Fruit fly (Drosophila melanogaster) whole organism, embryonic: ENCODE results near the gene CG6788.
A peak's percentile ranks its signal among the peaks of the same experiment; 100 is the strongest.

Source experiments
- CG10274 ChIP-seq: fragments of 200-800 bp; sonication (Bioruptor generic); optimal IDR thresholded peaks from 3 replicates; lab custom pipeline; 2017; ENCODE audit warnings: missing biosample characterization, mild to moderate bottlenecking, missing genetic modification characterization
- CG10431 ChIP-seq: fragments of 200-800 bp; sonication (Bioruptor generic); optimal IDR thresholded peaks from 3 replicates; lab custom pipeline; 2018; ENCODE audit warnings: missing biosample characterization, mild to moderate bottlenecking, missing genetic modification characterization
- CG10959 ChIP-seq: fragments of 200-800 bp; sonication (Bioruptor generic); IDR thresholded peaks from 2 replicates; pipeline ENCODE4 v1.3.6; 2022; ENCODE audit warnings: missing biosample characterization, missing genetic modification characterization
- CG12071 ChIP-seq: fragments of 200-800 bp; sonication (Bioruptor generic); optimal IDR thresholded peaks from 3 replicates; lab custom pipeline; 2018; ENCODE audit warnings: missing biosample characterization, mild to moderate bottlenecking, missing genetic modification characterization
- CG12299 ChIP-seq: fragments of 200-800 bp; sonication (Bioruptor generic); optimal IDR thresholded peaks from 2 replicates; lab custom pipeline; 2018; ENCODE audit warnings: missing biosample characterization, mild to moderate bottlenecking, missing genetic modification characterization
- CG13775 ChIP-seq: fragments of 200-800 bp; sonication (Bioruptor generic); optimal IDR thresholded peaks from 3 replicates; lab custom pipeline; 2017; ENCODE audit warnings: missing biosample characterization, mild to moderate bottlenecking, missing genetic modification characterization
- CG13894 ChIP-seq: fragments of 200-800 bp; sonication (Bioruptor generic); optimal IDR thresholded peaks from 3 replicates; lab custom pipeline; 2018; ENCODE audit warnings: missing biosample characterization, mild to moderate bottlenecking, missing genetic modification characterization, moderate library complexity
- CG15011 ChIP-seq: fragments of 200-800 bp; sonication (Bioruptor generic); optimal IDR thresholded peaks from 3 replicates; lab custom pipeline; 2018; ENCODE audit warnings: missing biosample characterization, mild to moderate bottlenecking, missing genetic modification characterization
- CG15696 ChIP-seq: fragments of 200-800 bp; sonication (Bioruptor generic); optimal IDR thresholded peaks from 2 replicates; lab custom pipeline; 2019; ENCODE audit warnings: missing biosample characterization, mild to moderate bottlenecking, missing genetic modification characterization, moderate library complexity
- CG1603 ChIP-seq: fragments of 200-800 bp; sonication (Bioruptor generic); optimal IDR thresholded peaks from 2 replicates; lab custom pipeline; 2019; ENCODE audit warnings: missing biosample characterization, mild to moderate bottlenecking, missing genetic modification characterization, moderate library complexity
- CG17359 ChIP-seq: fragments of 200-800 bp; sonication (Bioruptor generic); optimal IDR thresholded peaks from 3 replicates; lab custom pipeline; 2018; ENCODE audit warnings: missing biosample characterization, mild to moderate bottlenecking, missing genetic modification characterization, moderate library complexity
- CG17385 ChIP-seq: fragments of 200-800 bp; sonication (Bioruptor generic); optimal IDR thresholded peaks from 3 replicates; lab custom pipeline; 2018; ENCODE audit warnings: missing biosample characterization, mild to moderate bottlenecking, missing genetic modification characterization
- CG17802 ChIP-seq: fragments of 200-800 bp; sonication (Bioruptor generic); optimal IDR thresholded peaks from 2 replicates; lab custom pipeline; 2018; ENCODE audit warnings: missing biosample characterization, mild to moderate bottlenecking, missing genetic modification characterization, moderate library complexity
- CG1832 ChIP-seq: fragments of 200-800 bp; sonication (Bioruptor generic); optimal IDR thresholded peaks from 2 replicates; lab custom pipeline; 2017; ENCODE audit warnings: missing biosample characterization, mild to moderate bottlenecking, missing genetic modification characterization, inconsistent platforms
- CG2129 ChIP-seq: fragments of 200-800 bp; sonication (Bioruptor generic); IDR thresholded peaks from 2 replicates; pipeline ENCODE4 v1.3.6; 2022; ENCODE audit warnings: missing biosample characterization, missing genetic modification characterization; ENCODE audit not compliant: partially characterized antibody
- CG2875 ChIP-seq: fragments of 200-800 bp; sonication (Bioruptor generic); optimal IDR thresholded peaks from 2 replicates; lab custom pipeline; 2017; ENCODE audit warnings: missing biosample characterization, mild to moderate bottlenecking, missing genetic modification characterization, missing genetic modification reagents
- CG3995 ChIP-seq: fragments of 200-800 bp; sonication (Bioruptor generic); optimal IDR thresholded peaks from 3 replicates; lab custom pipeline; 2016; ENCODE audit warnings: missing biosample characterization, missing genetic modification characterization
- CG43689 ChIP-seq: fragments of 200-800 bp; sonication (Bioruptor generic); IDR thresholded peaks from 2 replicates; pipeline ENCODE4 v1.3.6; 2022; ENCODE audit warnings: missing biosample characterization, missing genetic modification characterization
- CG5180 ChIP-seq: fragments of 200-800 bp; sonication (Bioruptor generic); optimal IDR thresholded peaks from 3 replicates; lab custom pipeline; 2017; ENCODE audit warnings: missing biosample characterization, missing genetic modification characterization, mild to moderate bottlenecking, moderate library complexity, missing genetic modification reagents
- CG6654 ChIP-seq: fragments of 200-800 bp; sonication (Bioruptor generic); optimal IDR thresholded peaks from 2 replicates; lab custom pipeline; 2017; ENCODE audit warnings: missing biosample characterization, mild to moderate bottlenecking, missing genetic modification characterization
- Ets97D ChIP-seq: fragments of 200-800 bp; sonication (Bioruptor generic); optimal IDR thresholded peaks from 3 replicates; lab custom pipeline; 2016; ENCODE audit warnings: missing biosample characterization, missing genetic modification characterization
- Gug ChIP-seq: fragments of 200-800 bp; sonication (Bioruptor generic); IDR thresholded peaks from 4 replicates; pipeline ENCODE4 v1.3.6; 2022; ENCODE audit warnings: missing biosample characterization, missing genetic modification characterization
- MESR4 ChIP-seq: fragments of 200-800 bp; sonication (Bioruptor generic); optimal IDR thresholded peaks from 2 replicates; lab custom pipeline; 2018; ENCODE audit warnings: missing biosample characterization, mild to moderate bottlenecking, missing genetic modification characterization, moderate library complexity
- MTF-1 ChIP-seq: fragments of 200-800 bp; sonication (Bioruptor generic); optimal IDR thresholded peaks from 2 replicates; lab custom pipeline; 2018; ENCODE audit warnings: missing biosample characterization, mild to moderate bottlenecking, missing genetic modification characterization, borderline replicate concordance
- Nf-YB ChIP-seq: fragments of 200-800 bp; sonication (Bioruptor generic); optimal IDR thresholded peaks from 3 replicates; lab custom pipeline; 2019; ENCODE audit warnings: missing biosample characterization, mild to moderate bottlenecking, missing genetic modification characterization, moderate library complexity
- Side ChIP-seq: fragments of 200-800 bp; sonication (Bioruptor generic); optimal IDR thresholded peaks from 2 replicates; lab custom pipeline; 2016; ENCODE audit warnings: missing biosample characterization, missing genetic modification characterization
- Sox102F ChIP-seq: fragments of 200-800 bp; sonication (Bioruptor generic); optimal IDR thresholded peaks from 2 replicates; lab custom pipeline; 2018; ENCODE audit warnings: missing biosample characterization, mild to moderate bottlenecking, missing genetic modification characterization, moderate library complexity
- Sry-δ ChIP-seq: fragments of 200-800 bp; sonication (Bioruptor generic); optimal IDR thresholded peaks from 2 replicates; lab custom pipeline; 2016; ENCODE audit warnings: missing biosample characterization, missing genetic modification characterization
- al ChIP-seq: fragments of 200-800 bp; sonication (Bioruptor generic); IDR thresholded peaks from 2 replicates; pipeline ENCODE4 v1.3.6; 2022; ENCODE audit warnings: missing biosample characterization, missing genetic modification characterization
- cad ChIP-seq: fragments of >200 bp; optimal IDR thresholded peaks from 2 replicates; lab custom pipeline; 2017; ENCODE audit warnings: missing biosample characterization, missing genetic modification characterization
- cas ChIP-seq: fragments of 200-800 bp; sonication (Bioruptor generic); IDR thresholded peaks from 2 replicates; pipeline ENCODE4 v1.3.6; 2022; ENCODE audit warnings: missing biosample characterization, missing genetic modification characterization
- cato ChIP-seq: fragments of 200-800 bp; sonication (Bioruptor generic); optimal IDR thresholded peaks from 2 replicates; lab custom pipeline; 2016; ENCODE audit warnings: missing biosample characterization, missing genetic modification characterization, borderline replicate concordance
- dmrt11E ChIP-seq: fragments of 200-800 bp; sonication (Bioruptor generic); optimal IDR thresholded peaks from 3 replicates; lab custom pipeline; 2018; ENCODE audit warnings: missing biosample characterization, mild to moderate bottlenecking, missing genetic modification characterization, moderate library complexity
- eve ChIP-seq, 2 experiments: fragments of >200 bp; optimal IDR thresholded peaks; 2 replicates each; lab custom pipeline; 2017; ENCODE audit warnings: missing biosample characterization in 2 of 2, missing genetic modification characterization in 2 of 2
- ewg ChIP-seq: fragments of 200-800 bp; sonication (Bioruptor generic); optimal IDR thresholded peaks from 3 replicates; lab custom pipeline; 2017; ENCODE audit warnings: mild to moderate bottlenecking, missing biosample characterization, missing genetic modification reagents, missing genetic modification characterization
- fd64A ChIP-seq: fragments of 200-800 bp; sonication (Bioruptor generic); optimal IDR thresholded peaks from 3 replicates; lab custom pipeline; 2018; ENCODE audit warnings: missing biosample characterization, mild to moderate bottlenecking, missing genetic modification characterization
- gce ChIP-seq: fragments of 200-800 bp; sonication (Bioruptor generic); IDR thresholded peaks from 3 replicates; pipeline ENCODE4 v1.3.6; 2022; ENCODE audit warnings: missing biosample characterization, missing genetic modification characterization
- gcm ChIP-seq: fragments of 200-800 bp; sonication (Bioruptor generic); optimal IDR thresholded peaks from 2 replicates; lab custom pipeline; 2019; ENCODE audit warnings: missing biosample characterization, mild to moderate bottlenecking, missing genetic modification characterization, moderate library complexity
- gcm2 ChIP-seq: fragments of 200-800 bp; sonication (Bioruptor generic); optimal IDR thresholded peaks from 2 replicates; lab custom pipeline; 2016; ENCODE audit warnings: missing biosample characterization, missing genetic modification characterization
- gfzf ChIP-seq: fragments of 200-800 bp; sonication (Bioruptor generic); optimal IDR thresholded peaks from 2 replicates; lab custom pipeline; 2016; ENCODE audit warnings: missing biosample characterization, mild to moderate bottlenecking, missing genetic modification characterization, moderate library complexity
- hbn ChIP-seq: fragments of 200-800 bp; sonication (Bioruptor generic); IDR thresholded peaks from 2 replicates; pipeline ENCODE4 v1.3.6; 2022; ENCODE audit warnings: missing biosample characterization, missing genetic modification characterization; ENCODE audit not compliant: partially characterized antibody
- inv ChIP-seq: fragments of 200-800 bp; sonication (Bioruptor generic); IDR thresholded peaks from 2 replicates; pipeline ENCODE4 v1.3.6; 2022; ENCODE audit warnings: missing biosample characterization, missing genetic modification characterization; ENCODE audit not compliant: partially characterized antibody
- lilli ChIP-seq: fragments of 200-800 bp; sonication (Bioruptor generic); optimal IDR thresholded peaks from 3 replicates; lab custom pipeline; 2016; ENCODE audit warnings: missing biosample characterization, missing genetic modification characterization
- pfk ChIP-seq: fragments of 200-800 bp; sonication (Bioruptor generic); optimal IDR thresholded peaks from 2 replicates; lab custom pipeline; 2018; ENCODE audit warnings: missing biosample characterization, mild to moderate bottlenecking, missing genetic modification characterization, moderate library complexity
- pum ChIP-seq: fragments of 200-800 bp; sonication (Bioruptor generic); optimal IDR thresholded peaks from 2 replicates; lab custom pipeline; 2016; ENCODE audit warnings: missing biosample characterization, missing genetic modification characterization
- ro ChIP-seq: fragments of 200-800 bp; sonication (Bioruptor generic); IDR thresholded peaks from 2 replicates; pipeline ENCODE4 v1.3.6; 2022; ENCODE audit warnings: missing biosample characterization, missing genetic modification characterization
- shn ChIP-seq: fragments of 200-800 bp; sonication (Bioruptor generic); optimal IDR thresholded peaks from 3 replicates; lab custom pipeline; 2016; ENCODE audit warnings: missing biosample characterization, missing genetic modification characterization
- sima ChIP-seq: fragments of 200-800 bp; sonication (Bioruptor generic); optimal IDR thresholded peaks from 2 replicates; lab custom pipeline; 2016; ENCODE audit warnings: missing biosample characterization, missing genetic modification characterization
- vnd ChIP-seq: fragments of 200-800 bp; sonication (Bioruptor generic); IDR thresholded peaks from 3 replicates; pipeline ENCODE4 v1.3.6; 2022; ENCODE audit warnings: missing biosample characterization, missing genetic modification characterization; ENCODE audit not compliant: partially characterized antibody
- zen2 ChIP-seq: fragments of 200-800 bp; sonication (Bioruptor generic); IDR thresholded peaks from 3 replicates; pipeline ENCODE4 v1.3.6; 2022; ENCODE audit warnings: missing biosample characterization, missing genetic modification characterization; ENCODE audit not compliant: partially characterized antibody

Gene CG6788

dm6 chrX:17841923-17842322, 46.1 kb upstream of the CG6788 start, which contains the start of gene Taf9 (continued):
- TF ChIP-seq CG13894 (tag; lab: Kevin White, UChicago) (no peak), CG2129 (GFP tag; lab: Robert Waterston, UW) (peak; percentile 76), CG43689 (no peak), gfzf (GFP tag; lab: Kevin White, UChicago) (no peak), hbn (peak; percentile 90), CG10959 (GFP tag; lab: Robert Waterston, UW) (no peak), CG17359 (tag; lab: Kevin White, UChicago) (no peak), sima (GFP tag; lab: Kevin White, UChicago) (no peak), Side (no peak), eve (GFP tag; optimal IDR thresholded peaks at IDR 0.05; lab: Kevin White, UChicago) (no peak), CG15011 (GFP tag; lab: Kevin White, UChicago) (no peak), MESR4 (GFP tag; lab: Kevin White, UChicago) (peak; percentile 43), CG1603 (tag; lab: Kevin White, UChicago) (peak; percentile 56), CG6654 (GFP tag; lab: Kevin White, UChicago) (no peak), Ets97D (GFP tag; lab: Kevin White, UChicago) (peak; percentile 78), CG17802 (tag; lab: Kevin White, UChicago) (no peak), Gug (GFP tag; lab: Robert Waterston, UW) (no peak), cas (GFP tag; lab: Robert Waterston, UW) (no peak), shn (GFP tag; lab: Kevin White, UChicago) (no peak), CG10431 (GFP tag; lab: Kevin White, UChicago) (no peak), pfk (GFP tag; lab: Kevin White, UChicago) (no peak), CG10274 (GFP tag; lab: Kevin White, UChicago) (no peak), CG3995 (GFP tag; lab: Kevin White, UChicago) (no peak), inv (GFP tag; lab: Robert Waterston, UW) (peak; percentile 75), CG5180 (GFP tag; lab: Kevin White, UChicago) (no peak), CG17385 (GFP tag; lab: Kevin White, UChicago) (no peak), ro (no peak), CG15696 (tag; lab: Kevin White, UChicago) (no peak), gcm2 (GFP tag; lab: Kevin White, UChicago) (no peak), dmrt11E (no peak), lilli (GFP tag; lab: Kevin White, UChicago) (no peak), CG2875 (no peak), Nf-YB (GFP tag; lab: Kevin White, UChicago) (no peak), CG13775 (GFP tag; lab: Kevin White, UChicago) (no peak), al (GFP tag; lab: Robert Waterston, UW) (no peak), CG12299 (tag; lab: Kevin White, UChicago) (no peak), Sox102F (GFP tag; lab: Kevin White, UChicago) (no peak), ewg (GFP tag; lab: Kevin White, UChicago) (no peak), CG1832 (GFP tag; lab: Kevin White, UChicago) (no peak), vnd (GFP tag; lab: Robert Waterston, UW) (peak; percentile 82), cato (GFP tag; lab: Kevin White, UChicago) (no peak), zen2 (GFP tag; lab: Robert Waterston, UW) (peak; percentile 91), CG12071 (GFP tag; lab: Kevin White, UChicago) (no peak), MTF-1 (GFP tag; lab: Kevin White, UChicago) (no peak), gce (GFP tag; lab: Robert Waterston, UW) (no peak), fd64A (GFP tag; lab: Kevin White, UChicago) (no peak), cad (GFP tag; lab: Kevin White, UChicago) (no peak), pum (GFP tag; lab: Kevin White, UChicago) (no peak), gcm (GFP tag; lab: Kevin White, UChicago) (no peak), Sry-δ (GFP tag; lab: Kevin White, UChicago) (peak; percentile 75)
